Fruit fly (Drosophila melanogaster): ENCODE measurements around the gene Atg1.

Gene Atg1

DNA sequence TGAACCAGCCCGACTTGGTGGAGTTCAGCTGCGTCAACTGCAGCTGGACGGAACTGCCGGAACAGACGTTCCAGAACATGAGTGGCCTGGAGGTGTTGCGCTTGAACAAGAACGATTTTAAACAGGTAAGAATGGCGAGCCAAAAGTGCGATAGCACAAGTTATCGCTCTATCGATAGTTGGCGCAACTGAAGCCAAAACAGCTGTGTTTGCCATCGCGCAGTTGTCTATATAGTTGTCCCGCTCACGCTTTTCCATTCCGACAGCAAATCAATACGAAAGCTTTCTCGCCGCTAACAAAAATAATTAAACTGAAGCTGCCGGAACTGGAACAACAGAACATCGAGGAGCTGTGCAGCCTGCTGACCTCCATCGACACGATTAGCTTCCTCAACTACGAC lies 10.4 kb downstream of the Atg1 start (continued):
- TF ChIP-seq dmrt11E (tag; optimal IDR thresholded peaks at IDR 0.05): no peak
- TF ChIP-seq Dll (GFP tag; IDR thresholded peaks at IDR 0.05; ENCODE audit: partially characterized antibody): peak; percentile 91
- peak; percentile 87; the same call in 1 of the 2 replicates for TF ChIP-seq amos (GFP tag; IDR thresholded peaks at IDR 0.05; ENCODE audit: partially characterized antibody)
- TF ChIP-seq row (GFP tag; IDR thresholded peaks at IDR 0.05): no peak; the same call in 2 of the 3 replicates
- no peak for TF ChIP-seq vfl (GFP tag; optimal IDR thresholded peaks at IDR 0.05)
- no peak for TF ChIP-seq CG18599 (GFP tag; optimal IDR thresholded peaks at IDR 0.05)
- TF ChIP-seq CG32532 (GFP tag; IDR thresholded peaks at IDR 0.05): no peak
- peak; percentile 89 for TF ChIP-seq unc-4 (GFP tag; IDR thresholded peaks at IDR 0.05; ENCODE audit: partially characterized antibody)
- no peak for TF ChIP-seq CG12104 (GFP tag; optimal IDR thresholded peaks at IDR 0.05)
- no peak for TF ChIP-seq CG13424 (tag; optimal IDR thresholded peaks at IDR 0.05)
- TF ChIP-seq cas (GFP tag; IDR thresholded peaks at IDR 0.05): no peak
- no peak for TF ChIP-seq C15 (GFP tag; IDR thresholded peaks at IDR 0.05)
- TF ChIP-seq CG14860 (GFP tag; IDR thresholded peaks at IDR 0.05; ENCODE audit: partially characterized antibody): peak; percentile 76
- no peak for TF ChIP-seq dimm (GFP tag; IDR thresholded peaks at IDR 0.05)
- TF ChIP-seq crp (GFP tag; optimal IDR thresholded peaks at IDR 0.05): peak; percentile 23 to 95
- peak; percentile 95 for TF ChIP-seq chinmo (GFP tag; IDR thresholded peaks at IDR 0.05; ENCODE audit: partially characterized antibody)
- no peak for TF ChIP-seq Myb (GFP tag; optimal IDR thresholded peaks at IDR 0.05)
- TF ChIP-seq ERR (GFP tag; optimal IDR thresholded peaks at IDR 0.05): no peak
- no peak for TF ChIP-seq CG1602 (GFP tag; optimal IDR thresholded peaks at IDR 0.05)
- TF ChIP-seq ewg (GFP tag; optimal IDR thresholded peaks at IDR 0.05): peak; percentile 57
- peak; percentile 96 for TF ChIP-seq E2f2 (GFP tag; IDR thresholded peaks at IDR 0.05)
- no peak for TF ChIP-seq Blimp-1 (GFP tag; optimal IDR thresholded peaks at IDR 0.05)
- no peak for TF ChIP-seq dm (GFP tag; optimal IDR thresholded peaks at IDR 0.05)
- no peak for TF ChIP-seq dmrt99B (tag; optimal IDR thresholded peaks at IDR 0.05)
- TF ChIP-seq ci (GFP tag; IDR thresholded peaks at IDR 0.05): 0 out of 3 replicates have a peak, but pooled peaks have one; percentile 23
- no peak for TF ChIP-seq CG9876 (GFP tag; optimal IDR thresholded peaks at IDR 0.05)
- no peak for TF ChIP-seq Vsx1 (GFP tag; optimal IDR thresholded peaks at IDR 0.05)
- no peak for TF ChIP-seq NC2α (GFP tag; optimal IDR thresholded peaks at IDR 0.05)
- peak; percentile 24 for TF ChIP-seq sug (tag; optimal IDR thresholded peaks at IDR 0.05)
- no peak for TF ChIP-seq salm (tag; optimal IDR thresholded peaks at IDR 0.05)
- peak; percentile 3 for TF ChIP-seq MESR4 (GFP tag; optimal IDR thresholded peaks at IDR 0.05)
- TF ChIP-seq CG17568 (GFP tag; optimal IDR thresholded peaks at IDR 0.05): no peak
- peak; percentile 24 for TF ChIP-seq Deaf1 (tag; optimal IDR thresholded peaks at IDR 0.05)
- peak; percentile 88 for TF ChIP-seq Nf-YC (tag; optimal IDR thresholded peaks at IDR 0.05)
- peak; percentile 69; the same call in 1 of the 2 replicates for TF ChIP-seq CG42726 (GFP tag; IDR thresholded peaks at IDR 0.05; ENCODE audit: partially characterized antibody)
- no peak for TF ChIP-seq CG8290 (GFP tag; optimal IDR thresholded peaks at IDR 0.05)
- peak in 1 of 2 experiments; percentile 64 for TF ChIP-seq CG8290 (tag; optimal IDR thresholded peaks at IDR 0.05)
- TF ChIP-seq peb (GFP tag; IDR thresholded peaks at IDR 0.05): no peak
- no peak for TF ChIP-seq grn (GFP tag; optimal IDR thresholded peaks at IDR 0.05)
- peak; percentile 91 for TF ChIP-seq Sry-δ (GFP tag; optimal IDR thresholded peaks at IDR 0.05)
- TF ChIP-seq org-1 (GFP tag; optimal IDR thresholded peaks at IDR 0.05): no peak
- no peak for TF ChIP-seq gcm2 (GFP tag; optimal IDR thresholded peaks at IDR 0.05)
- TF ChIP-seq CG34224 (GFP tag; IDR thresholded peaks at IDR 0.05; ENCODE audit: partially characterized antibody): peak; percentile 91
- no peak for TF ChIP-seq CG18764 (GFP tag; optimal IDR thresholded peaks at IDR 0.05)
- peak; percentile 92 for TF ChIP-seq Bgb (GFP tag; IDR thresholded peaks at IDR 0.05; ENCODE audit: partially characterized antibody)
- no peak for TF ChIP-seq mam (GFP tag; optimal IDR thresholded peaks at IDR 0.05)
- TF ChIP-seq YL-1 (GFP tag; optimal IDR thresholded peaks at IDR 0.05): peak; percentile 55
- TF ChIP-seq CG9727 (GFP tag; optimal IDR thresholded peaks at IDR 0.05): no peak
- no peak for TF ChIP-seq aop (GFP tag; IDR thresholded peaks at IDR 0.05)
- no peak for TF ChIP-seq CG6272 (GFP tag; IDR thresholded peaks at IDR 0.05)
- TF ChIP-seq sna (GFP tag; IDR thresholded peaks at IDR 0.05; ENCODE audit: partially characterized antibody): peak; percentile 87

Data from whole organism, embryonic.